Fruit fly (Drosophila melanogaster) whole organism: ENCODE results near the gene CG32032.
A peak's percentile ranks its signal among the peaks of the same experiment; 100 is the strongest.

Source experiments
- CG8478 ChIP-seq: fragments of >200 bp; optimal IDR thresholded peaks from 2 replicates; lab custom pipeline; 2018; ENCODE audit warnings: inconsistent platforms
- Dll ChIP-seq: fragments of >200 bp; optimal IDR thresholded peaks from 2 replicates; lab custom pipeline; 2017
- EcR ChIP-seq, 2 experiments: fragments of >200 bp; optimal IDR thresholded peaks; 2 replicates each; lab custom pipeline; 2017; ENCODE audit warnings: missing biosample characterization in 2 of 2, missing genetic modification characterization in 2 of 2, missing genetic modification reagents in 2 of 2
- pan ChIP-seq: fragments of >200 bp; optimal IDR thresholded peaks from 2 replicates; lab custom pipeline; 2017
- psq ChIP-seq: fragments of >200 bp; optimal IDR thresholded peaks from 2 replicates; lab custom pipeline; 2017
- usp ChIP-seq: fragments of >200 bp; optimal IDR thresholded peaks from 2 replicates; lab custom pipeline; 2017; ENCODE audit warnings: missing biosample characterization, missing genetic modification characterization, mixed read lengths

CG32032 gene

DNA sequence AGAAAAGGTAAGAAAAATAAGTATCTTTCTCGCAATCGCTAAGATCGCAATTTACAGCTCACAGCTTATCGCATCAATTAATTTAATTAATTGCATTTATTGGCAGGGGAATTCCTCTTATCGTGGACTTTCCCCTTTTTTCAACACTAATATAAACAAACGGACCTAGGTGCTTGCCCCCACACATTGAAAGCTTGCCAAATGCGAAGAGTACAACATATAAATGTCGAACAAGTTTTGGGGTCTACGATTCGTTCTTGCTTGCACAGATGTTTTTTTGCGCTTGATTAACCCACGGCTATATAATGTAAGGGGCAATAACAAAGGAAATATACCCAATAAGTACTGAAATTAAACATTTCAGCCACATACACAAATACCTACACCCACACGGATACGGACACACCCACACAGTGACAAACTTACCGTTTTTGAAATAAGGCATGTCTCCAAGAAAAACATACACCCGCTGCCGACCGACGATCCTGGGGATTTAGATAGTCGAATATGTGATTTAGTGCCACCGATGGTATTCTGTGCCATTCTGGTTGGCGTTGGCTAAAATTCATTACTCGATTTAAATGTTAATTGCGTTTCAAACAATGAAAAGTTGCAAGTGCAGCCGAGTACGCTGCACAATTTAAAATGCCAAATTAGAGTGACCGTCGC is 20.7 kb upstream of the CG32032 start:
- no peak for TF ChIP-seq pan (lab: Kevin White, UChicago)
- peak; percentile 13 to 45 for TF ChIP-seq EcR (GFP tag; optimal IDR thresholded peaks at IDR 0.05; lab: Kevin White, UChicago)

DNA sequence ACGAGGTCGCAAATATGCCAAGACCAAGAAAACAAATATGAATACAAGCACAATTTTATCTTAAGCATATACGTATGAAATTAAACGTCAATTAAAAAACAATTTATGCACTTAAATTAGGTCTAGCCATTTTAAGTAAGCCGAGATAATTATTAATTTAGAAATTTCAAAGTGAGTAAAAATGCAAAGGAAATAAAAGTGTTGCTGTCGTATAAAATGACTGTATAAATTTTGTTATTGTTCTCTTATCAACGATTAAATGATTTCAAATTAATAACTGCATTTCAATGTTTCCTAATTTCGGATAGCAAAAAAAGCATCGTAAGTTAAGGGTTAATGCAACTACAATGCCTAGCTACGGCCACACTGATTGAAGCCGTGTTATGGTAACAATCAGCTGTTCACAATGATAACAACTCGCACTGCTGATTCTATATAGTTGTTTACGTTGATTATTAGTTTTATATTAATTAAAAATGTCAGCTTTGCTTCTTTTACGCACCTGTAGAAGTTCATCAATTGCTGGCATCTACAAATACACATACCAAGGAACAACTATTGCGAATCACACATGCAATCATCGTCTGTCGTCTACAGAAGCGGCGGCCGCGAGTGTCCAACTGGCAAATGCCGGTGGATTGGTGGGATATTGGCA is 20.0 kb upstream of the CG32032 start, which contains the start of the genes CG4911 and CG4942:
TSS of gene CG4911 (minus strand) at position 1 of the 655 bp plus-strand sequence.
TSS of gene CG4942 (plus strand) at position 375 of the 655 bp plus-strand sequence.
- TF ChIP-seq CG8478 (lab: Kevin White, UChicago) (no peak), psq (no peak), Dll (lab: Kevin White, UChicago) (no peak), usp (GFP tag; lab: Kevin White, UChicago) (no peak), pan (lab: Kevin White, UChicago) (no peak), EcR (GFP tag; optimal IDR thresholded peaks at IDR 0.05; lab: Kevin White, UChicago) (no peak)

DNA sequence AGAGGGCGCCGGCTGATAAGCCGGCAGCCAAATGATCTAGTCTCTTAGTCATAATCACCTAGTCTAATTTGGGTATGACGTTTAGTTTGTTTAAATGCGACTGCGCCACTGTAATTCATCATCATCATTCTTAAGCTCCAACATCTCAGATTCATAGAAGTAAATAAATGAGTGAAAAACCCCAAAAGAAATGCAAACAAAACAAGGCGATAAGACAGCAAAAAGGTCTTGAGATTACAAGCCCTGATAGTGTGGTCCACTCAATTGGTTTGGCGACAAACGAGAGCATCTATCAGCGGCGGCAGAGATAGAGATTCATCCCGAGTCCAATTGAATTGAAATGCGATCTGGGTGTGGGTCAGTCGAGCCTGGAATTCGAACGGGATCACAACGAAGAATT is 18.6 kb upstream of the CG32032 start, which contains the start of gene teq:
TSS of gene teq (plus strand) at position 359 of the 400 bp plus-strand sequence.
- no peak for TF ChIP-seq psq

DNA sequence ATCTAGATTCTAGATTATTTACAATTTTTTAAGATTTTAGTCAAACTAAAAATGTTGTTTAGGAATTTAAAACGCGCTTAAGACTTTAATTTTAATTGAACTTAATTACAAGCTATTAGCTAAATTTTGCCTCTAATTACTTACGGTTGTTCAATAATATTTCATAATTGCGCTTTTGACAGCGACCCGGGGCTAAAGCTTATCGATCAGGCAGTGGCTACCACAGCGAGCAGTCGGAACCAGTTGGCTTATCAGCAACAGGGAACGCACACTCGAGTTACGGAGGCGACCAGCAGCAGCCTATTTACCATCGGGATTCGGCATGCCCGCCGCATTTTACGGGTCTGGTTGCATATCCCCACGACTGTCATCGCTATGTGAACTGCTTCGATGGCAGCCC is 18.0 kb upstream of the CG32032 start:
- TF ChIP-seq Dll (lab: Kevin White, UChicago): no peak
- TF ChIP-seq EcR (GFP tag; optimal IDR thresholded peaks at IDR 0.05; lab: Kevin White, UChicago): no peak
- TF ChIP-seq usp (GFP tag; lab: Kevin White, UChicago): no peak
- TF ChIP-seq pan (lab: Kevin White, UChicago): no peak
- no peak for TF ChIP-seq CG8478 (lab: Kevin White, UChicago)
- no peak for TF ChIP-seq psq

DNA sequence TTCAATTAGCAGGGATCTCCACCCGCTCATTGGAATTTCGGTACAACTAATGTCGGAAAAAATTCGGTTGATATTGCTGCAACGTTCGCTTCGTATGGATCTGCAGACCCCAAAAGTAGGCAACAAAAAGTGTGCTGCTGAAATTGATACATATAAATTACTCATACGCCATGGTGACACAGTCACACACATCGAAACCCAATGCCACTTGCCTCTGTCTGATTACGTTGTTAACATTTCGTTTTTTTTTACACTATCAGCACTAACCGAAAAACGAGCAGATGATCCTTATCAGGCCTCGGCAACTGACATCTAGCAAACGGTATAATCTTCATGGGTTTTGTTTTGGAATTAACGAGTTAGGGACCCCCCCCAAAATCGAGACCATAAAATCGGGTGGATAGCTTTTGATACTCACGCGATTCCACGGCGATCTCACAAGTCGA is 2.1 kb downstream of the CG32032 start:
- no peak for TF ChIP-seq Dll (lab: Kevin White, UChicago)
- TF ChIP-seq usp (GFP tag; lab: Kevin White, UChicago): no peak
- TF ChIP-seq CG8478 (lab: Kevin White, UChicago): no peak
- TF ChIP-seq pan (lab: Kevin White, UChicago): no peak
- no peak for TF ChIP-seq psq
- TF ChIP-seq EcR (GFP tag; optimal IDR thresholded peaks at IDR 0.05; lab: Kevin White, UChicago): no peak

DNA sequence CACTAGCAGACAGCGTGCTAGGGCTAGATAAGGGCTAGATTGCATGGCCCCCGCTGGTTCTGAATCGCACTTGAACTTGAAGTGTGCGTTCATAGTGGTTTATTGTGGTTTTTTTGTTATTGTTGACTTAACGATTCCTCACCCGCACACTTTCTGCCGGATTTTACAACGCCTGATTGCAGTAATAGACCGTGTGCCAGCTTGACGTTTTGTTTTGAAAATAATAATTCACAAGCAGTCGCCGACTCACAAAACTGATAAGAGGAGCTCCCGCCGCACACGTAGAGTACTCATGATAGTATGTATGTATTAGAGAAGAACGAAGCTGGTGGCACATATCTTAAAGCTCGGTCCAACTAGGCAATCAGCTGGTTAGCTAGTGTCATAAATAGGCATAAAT is 2.9 kb downstream of the CG32032 start:
- no peak for TF ChIP-seq EcR (GFP tag; optimal IDR thresholded peaks at IDR 0.05; lab: Kevin White, UChicago)
- no peak for TF ChIP-seq psq
- TF ChIP-seq usp (GFP tag; lab: Kevin White, UChicago): no peak
- TF ChIP-seq CG8478 (lab: Kevin White, UChicago): no peak
- no peak for TF ChIP-seq pan (lab: Kevin White, UChicago)
- no peak for TF ChIP-seq Dll (lab: Kevin White, UChicago)

DNA sequence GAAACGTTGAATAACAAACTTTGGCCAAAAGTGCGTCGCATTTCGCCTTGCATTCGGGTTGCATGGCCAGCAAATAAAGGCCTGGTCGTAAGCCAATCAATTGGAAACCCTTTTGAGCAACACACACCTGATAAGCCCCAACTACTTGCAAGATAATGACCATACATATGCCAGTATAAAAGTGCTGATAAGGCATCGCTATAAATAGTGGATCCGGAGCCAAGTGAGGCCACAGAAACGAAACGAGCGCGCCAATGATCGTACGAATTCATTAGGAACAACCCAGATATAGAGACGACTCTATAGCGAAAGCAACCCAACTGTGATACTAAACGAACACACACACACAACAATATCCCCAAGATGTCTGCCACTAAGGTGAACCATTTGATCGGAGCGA is 3.8 kb downstream of the CG32032 start, which contains the start of gene CG13315:
TSS of gene CG13315 (plus strand) at position 230 of the 400 bp plus-strand sequence.
- TF ChIP-seq pan (lab: Kevin White, UChicago) (no peak), usp (GFP tag; lab: Kevin White, UChicago) (no peak), psq (no peak), CG8478 (lab: Kevin White, UChicago) (no peak), EcR (GFP tag; optimal IDR thresholded peaks at IDR 0.05; lab: Kevin White, UChicago) (no peak), Dll (lab: Kevin White, UChicago) (no peak)

DNA sequence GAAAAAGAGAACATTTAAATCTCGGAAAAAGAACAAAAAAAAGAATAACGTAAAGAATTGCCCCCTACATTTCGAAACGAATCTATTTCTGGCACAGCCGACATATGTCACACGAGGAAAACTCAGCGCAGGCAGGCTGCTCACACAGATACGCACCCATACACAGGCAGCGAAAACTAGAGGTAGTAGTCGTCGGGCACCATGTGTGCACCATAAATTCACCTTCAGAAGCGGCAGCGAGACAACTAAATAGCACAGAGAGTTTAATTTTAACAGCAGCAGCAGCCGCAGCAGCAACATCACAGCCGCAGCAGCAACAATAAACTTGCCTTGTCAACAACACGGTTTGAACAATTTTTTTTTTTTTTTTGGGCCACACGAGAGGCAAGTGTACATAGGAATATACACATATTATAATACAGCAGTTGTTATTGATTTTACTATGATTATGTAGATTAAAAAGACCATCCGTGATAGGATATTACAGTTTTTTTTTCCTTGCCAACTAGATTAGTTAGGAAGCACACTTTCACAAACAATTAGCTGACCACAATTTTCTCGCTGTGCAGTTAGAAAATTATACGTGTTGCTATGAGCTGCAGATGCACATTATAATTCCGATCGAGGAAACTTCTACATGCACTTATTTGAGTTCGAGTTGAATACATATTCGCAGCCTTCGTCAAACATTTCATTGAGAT is 20.9 kb downstream of the CG32032 start:
- TF ChIP-seq EcR (GFP tag; optimal IDR thresholded peaks at IDR 0.05; lab: Kevin White, UChicago) (no peak), CG8478 (lab: Kevin White, UChicago) (no peak), pan (lab: Kevin White, UChicago) (no peak), psq (no peak), Dll (lab: Kevin White, UChicago) (no peak), usp (GFP tag; lab: Kevin White, UChicago) (no peak)

DNA sequence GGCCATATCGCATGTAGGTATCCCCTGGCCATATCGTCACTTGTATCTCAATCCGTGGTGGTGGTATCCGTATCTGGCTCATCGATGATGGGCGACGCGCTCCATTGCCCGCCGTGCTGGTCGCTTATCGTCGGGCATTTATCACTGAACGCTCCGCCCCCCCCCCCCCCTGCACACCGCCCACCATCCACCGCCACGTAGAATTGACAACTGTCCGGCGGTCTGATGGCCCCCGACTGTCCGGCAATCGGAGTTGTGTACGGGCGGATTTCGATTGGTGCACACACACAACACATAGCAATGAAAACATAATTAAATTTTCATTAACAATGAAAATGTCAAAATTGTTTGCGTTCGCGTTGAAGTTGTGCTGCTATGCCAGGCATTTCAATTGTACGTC is 21.6 kb downstream of the CG32032 start:
- TF ChIP-seq EcR (GFP tag; optimal IDR thresholded peaks at IDR 0.05; lab: Kevin White, UChicago): no peak
- no peak for TF ChIP-seq CG8478 (lab: Kevin White, UChicago)
- no peak for TF ChIP-seq usp (GFP tag; lab: Kevin White, UChicago)

DNA sequence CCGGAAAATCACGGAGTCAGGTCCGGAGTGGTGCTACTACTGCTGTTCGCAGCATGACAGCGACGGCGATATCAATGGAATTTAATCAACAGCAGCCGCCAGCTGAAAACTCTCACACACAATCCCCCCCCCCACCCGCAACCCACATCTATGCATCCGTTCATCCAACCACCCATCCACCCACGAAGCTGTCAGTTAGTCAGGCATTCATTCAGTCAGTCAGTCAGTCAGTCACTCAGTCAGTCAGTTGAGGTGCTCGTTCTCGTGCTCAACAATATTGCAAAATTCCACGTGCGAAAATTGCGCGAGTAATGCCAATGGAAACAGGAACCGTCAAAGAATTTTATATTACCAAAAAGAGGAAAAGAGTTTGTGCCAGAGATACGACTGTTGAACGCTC is 22.8 kb downstream of the CG32032 start:
- no peak for TF ChIP-seq usp (GFP tag; lab: Kevin White, UChicago)

DNA sequence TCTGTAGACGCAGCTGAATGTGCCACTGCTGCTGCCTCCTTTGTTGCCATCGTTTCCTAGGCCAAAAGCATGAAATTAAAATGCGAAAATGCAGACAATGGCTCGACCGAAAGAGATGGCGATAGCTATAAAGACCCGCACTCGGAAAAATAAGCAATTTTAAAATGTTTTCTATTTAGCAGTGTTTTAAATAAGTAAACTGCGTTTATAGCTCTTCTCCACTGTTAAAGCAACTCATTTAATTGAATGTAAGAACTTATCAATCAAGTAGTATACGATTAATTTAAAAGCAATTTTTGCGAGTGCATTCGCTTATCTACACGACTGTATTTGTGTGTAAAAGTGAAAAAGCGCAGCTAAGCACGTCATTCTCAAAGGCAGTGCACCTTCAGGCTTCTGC is 26.7 kb downstream of the CG32032 start:
- no peak for TF ChIP-seq EcR (GFP tag; optimal IDR thresholded peaks at IDR 0.05; lab: Kevin White, UChicago)
- no peak for TF ChIP-seq CG8478 (lab: Kevin White, UChicago)
- TF ChIP-seq Dll (lab: Kevin White, UChicago): no peak
- no peak for TF ChIP-seq psq
- TF ChIP-seq pan (lab: Kevin White, UChicago): no peak
- TF ChIP-seq usp (GFP tag; lab: Kevin White, UChicago): no peak

DNA sequence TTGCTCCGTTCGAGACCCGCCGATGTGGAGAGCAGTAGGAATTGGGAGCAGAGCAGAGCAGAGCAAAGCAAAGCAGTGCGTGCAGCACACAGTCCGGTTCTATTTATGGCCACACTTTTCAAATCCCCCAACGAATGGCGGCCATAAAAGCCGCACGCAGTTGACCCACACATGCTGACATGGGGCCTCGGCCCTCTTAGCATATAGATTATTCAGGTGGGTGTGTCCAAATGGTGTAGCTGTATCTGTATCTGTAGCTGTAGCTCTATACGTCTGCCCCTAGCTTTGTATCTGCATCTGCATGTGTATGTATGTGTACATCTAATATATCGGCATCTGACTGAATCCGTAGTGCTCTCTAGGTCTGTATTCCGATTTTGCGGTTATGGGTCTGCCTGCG is 28.4 kb downstream of the CG32032 start:
- TF ChIP-seq CG8478 (lab: Kevin White, UChicago): no peak
- TF ChIP-seq EcR (GFP tag; optimal IDR thresholded peaks at IDR 0.05; lab: Kevin White, UChicago): no peak
- no peak for TF ChIP-seq pan (lab: Kevin White, UChicago)
- no peak for TF ChIP-seq Dll (lab: Kevin White, UChicago)
- TF ChIP-seq psq: no peak
- TF ChIP-seq usp (GFP tag; lab: Kevin White, UChicago): no peak
